Fruit fly (Drosophila melanogaster): ENCODE results near the gene p38c.

p38c gene

DNA sequence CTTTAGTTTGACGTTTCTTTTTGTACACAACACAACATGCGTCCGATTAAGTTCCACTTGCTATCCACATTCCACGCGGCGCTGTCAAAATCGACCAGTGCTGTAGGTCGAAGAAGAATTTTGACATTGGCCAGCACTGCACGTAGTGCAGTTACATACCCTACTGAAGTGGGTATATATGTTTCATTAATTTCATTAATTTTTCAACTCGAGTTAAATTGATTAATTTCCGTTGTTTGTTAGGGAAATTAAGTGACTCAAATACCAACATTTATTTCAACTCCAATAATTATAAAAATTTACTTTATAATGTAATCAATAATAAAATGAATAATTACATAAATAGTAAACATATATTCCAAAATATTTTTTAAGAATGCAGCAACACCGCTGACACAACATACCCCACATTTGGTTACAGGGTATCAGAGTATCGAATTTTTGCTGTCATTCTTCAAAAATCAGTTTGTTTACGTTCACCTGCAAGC, 41.1 kb downstream of the p38c start, which contains the start of the genes eIF4EHP and CG18428 (continued):
- TF ChIP-seq CG1024 (GFP tag; IDR thresholded peaks at IDR 0.05) (peak; percentile 91; the same call in 1 of the 2 replicates), TFAM (GFP tag; optimal IDR thresholded peaks at IDR 0.05) (peak; percentile 87), zf30C (GFP tag; optimal IDR thresholded peaks at IDR 0.05) (peak; percentile 68), CG7963 (GFP tag; IDR thresholded peaks at IDR 0.05; ENCODE audit: partially characterized antibody) (no peak), CG11695 (GFP tag; IDR thresholded peaks at IDR 0.05) (no peak), al (GFP tag; IDR thresholded peaks at IDR 0.05) (no peak), CG10979 (tag; optimal IDR thresholded peaks at IDR 0.05) (peak; percentile 99), dmrt11E (tag; optimal IDR thresholded peaks at IDR 0.05) (peak; percentile 100), CG18599 (GFP tag; optimal IDR thresholded peaks at IDR 0.05) (peak; percentile 100), Doc2 (GFP tag; IDR thresholded peaks at IDR 0.05) (no peak), CG7928 (GFP tag; optimal IDR thresholded peaks at IDR 0.05) (peak; percentile 79), CG31365 (tag; optimal IDR thresholded peaks at IDR 0.05) (peak; percentile 79), Stat92E (GFP tag; optimal IDR thresholded peaks at IDR 0.05) (peak in 1 of 3 experiments; percentile 98), ara (GFP tag; IDR thresholded peaks at IDR 0.05) (0 out of 2 replicates have a peak, but pooled peaks have one; percentile 98), CG4707 (GFP tag; optimal IDR thresholded peaks at IDR 0.05) (peak; percentile 97), kah (GFP tag; optimal IDR thresholded peaks at IDR 0.05) (peak; percentile 98), CG8290 (GFP tag; optimal IDR thresholded peaks at IDR 0.05) (peak; percentile 98), CG8290 (tag; optimal IDR thresholded peaks at IDR 0.05) (peak; percentile 88 to 96), Nf-YB (GFP tag; optimal IDR thresholded peaks at IDR 0.05) (peak; percentile 92), Ssrp (tag; optimal IDR thresholded peaks at IDR 0.05) (peak; percentile 100), chif (GFP tag; optimal IDR thresholded peaks at IDR 0.05) (peak; percentile 79 to 88), luna (GFP tag; optimal IDR thresholded peaks at IDR 0.05) (peak; percentile 57), az2 (GFP tag; optimal IDR thresholded peaks at IDR 0.05) (peak; percentile 98), amos (GFP tag; IDR thresholded peaks at IDR 0.05; ENCODE audit: partially characterized antibody) (no peak), CG2120 (GFP tag; optimal IDR thresholded peaks at IDR 0.05) (peak; percentile 98), CG11093 (GFP tag; IDR thresholded peaks at IDR 0.05) (peak; percentile 99), Oaz (GFP tag; IDR thresholded peaks at IDR 0.05) (no peak; the same call in none of the 2 replicates), CG8924 (tag; optimal IDR thresholded peaks at IDR 0.05) (peak; percentile 100), CG6765 (GFP tag; optimal IDR thresholded peaks at IDR 0.05) (peak; percentile 98), CG31441 (GFP tag; IDR thresholded peaks at IDR 0.05) (no peak), CG12744 (GFP tag; optimal IDR thresholded peaks at IDR 0.05) (peak; percentile 84), bigmax (GFP tag; optimal IDR thresholded peaks at IDR 0.05) (peak; percentile 67), unpg (GFP tag; optimal IDR thresholded peaks at IDR 0.05) (peak; percentile 99), Mes4 (GFP tag; optimal IDR thresholded peaks at IDR 0.05) (peak; percentile 62), CTCF (GFP tag; optimal IDR thresholded peaks at IDR 0.05) (peak; percentile 76), lmd (GFP tag; IDR thresholded peaks at IDR 0.05) (no peak), Hr51 (GFP tag; optimal IDR thresholded peaks at IDR 0.05) (peak; percentile 90 to 100), Sry-δ (GFP tag; optimal IDR thresholded peaks at IDR 0.05) (peak; percentile 47), B-H2 (GFP tag; optimal IDR thresholded peaks at IDR 0.05) (peak; percentile 100), CG6683 (GFP tag; optimal IDR thresholded peaks at IDR 0.05) (peak; percentile 96), chn (GFP tag; optimal IDR thresholded peaks at IDR 0.05) (peak; percentile 88), CG4360 (GFP tag; IDR thresholded peaks at IDR 0.05) (no peak), CG30431 (GFP tag; optimal IDR thresholded peaks at IDR 0.05) (peak; percentile 97), Taf1 (GFP tag; IDR thresholded peaks at IDR 0.05) (no peak; the same call in 1 of the 2 replicates), HmgD (GFP tag; optimal IDR thresholded peaks at IDR 0.05) (peak; percentile 71), jumu (GFP tag; optimal IDR thresholded peaks at IDR 0.05) (peak; percentile 78), D (optimal IDR thresholded peaks at IDR 0.05) (no peak), D (GFP tag; optimal IDR thresholded peaks at IDR 0.05) (peak; percentile 99), CG15011 (GFP tag; optimal IDR thresholded peaks at IDR 0.05) (peak; percentile 99), ATbp (GFP tag; optimal IDR thresholded peaks at IDR 0.05) (peak; percentile 97), Atf-2 (GFP tag; optimal IDR thresholded peaks at IDR 0.05) (peak; percentile 85)

Measured in whole organism, embryonic.